Fruit fly (Drosophila melanogaster) whole organism, embryonic: ENCODE results near the gene Ubqn.

ENCODE experiments used
- Atf-2 ChIP-seq: fragments of 200-800 bp; sonication (Bioruptor generic); optimal IDR thresholded peaks from 2 replicates; lab custom pipeline; 2016; ENCODE audit warnings: missing biosample characterization, missing genetic modification characterization
- Atf6 ChIP-seq: fragments of 200-800 bp; sonication (Bioruptor generic); IDR thresholded peaks from 2 replicates; pipeline ENCODE4 v1.3.6; 2022; ENCODE audit warnings: missing biosample characterization, missing genetic modification characterization
- Blimp-1 ChIP-seq: fragments of 200-800 bp; sonication (Bioruptor generic); optimal IDR thresholded peaks from 3 replicates; lab custom pipeline; 2018; ENCODE audit warnings: missing biosample characterization, missing genetic modification characterization, mild to moderate bottlenecking, moderate library complexity, missing genetic modification reagents
- BtbVII ChIP-seq: fragments of 200-800 bp; sonication (Bioruptor generic); optimal IDR thresholded peaks from 3 replicates; lab custom pipeline; 2017; ENCODE audit warnings: missing biosample characterization, mild to moderate bottlenecking, missing genetic modification characterization
- CG10543 ChIP-seq: fragments of 200-800 bp; sonication (Bioruptor generic); optimal IDR thresholded peaks from 3 replicates; lab custom pipeline; 2017; ENCODE audit warnings: missing biosample characterization, mild to moderate bottlenecking, missing genetic modification characterization, moderate library complexity
- CG1233 ChIP-seq: fragments of 200-800 bp; sonication (Bioruptor generic); optimal IDR thresholded peaks from 4 replicates; lab custom pipeline; 2018; ENCODE audit warnings: missing biosample characterization, mild to moderate bottlenecking, missing genetic modification characterization
- CG14014 ChIP-seq: fragments of 200-800 bp; sonication (Bioruptor generic); IDR thresholded peaks from 2 replicates; pipeline ENCODE4 v1.3.6; 2022; ENCODE audit warnings: missing biosample characterization, missing genetic modification characterization
- CG1603 ChIP-seq: fragments of 200-800 bp; sonication (Bioruptor generic); optimal IDR thresholded peaks from 2 replicates; lab custom pipeline; 2019; ENCODE audit warnings: missing biosample characterization, mild to moderate bottlenecking, missing genetic modification characterization, moderate library complexity
- CG16863 ChIP-seq: fragments of 200-800 bp; sonication (Bioruptor generic); optimal IDR thresholded peaks from 3 replicates; lab custom pipeline; 2016; ENCODE audit warnings: missing biosample characterization, missing genetic modification characterization
- CG17568 ChIP-seq: fragments of 200-800 bp; sonication (Bioruptor generic); optimal IDR thresholded peaks from 2 replicates; lab custom pipeline; 2018; ENCODE audit warnings: missing biosample characterization, mild to moderate bottlenecking, missing genetic modification characterization, moderate library complexity
- CG1832 ChIP-seq: fragments of 200-800 bp; sonication (Bioruptor generic); optimal IDR thresholded peaks from 2 replicates; lab custom pipeline; 2017; ENCODE audit warnings: missing biosample characterization, mild to moderate bottlenecking, missing genetic modification characterization, inconsistent platforms
- CG18599 ChIP-seq: fragments of 200-800 bp; sonication (Bioruptor generic); optimal IDR thresholded peaks from 3 replicates; lab custom pipeline; 2017; ENCODE audit warnings: missing biosample characterization, missing genetic modification characterization, mild to moderate bottlenecking, moderate library complexity, missing genetic modification reagents
- CG18764 ChIP-seq: fragments of 200-800 bp; sonication (Bioruptor generic); optimal IDR thresholded peaks from 3 replicates; lab custom pipeline; 2016; ENCODE audit warnings: missing biosample characterization, missing genetic modification characterization
- CG2202 ChIP-seq: fragments of 200-800 bp; sonication (Bioruptor generic); optimal IDR thresholded peaks from 2 replicates; lab custom pipeline; 2018; ENCODE audit warnings: missing biosample characterization, mild to moderate bottlenecking, missing genetic modification characterization
- CG31365 ChIP-seq: fragments of 200-800 bp; sonication (Bioruptor generic); optimal IDR thresholded peaks from 2 replicates; lab custom pipeline; 2018; ENCODE audit warnings: missing biosample characterization, mild to moderate bottlenecking, missing genetic modification characterization
- CG3163 ChIP-seq: fragments of 200-800 bp; sonication (Bioruptor generic); optimal IDR thresholded peaks from 3 replicates; lab custom pipeline; 2016; ENCODE audit warnings: missing biosample characterization, missing genetic modification characterization
- CG3407 ChIP-seq: fragments of 200-800 bp; sonication (Bioruptor generic); optimal IDR thresholded peaks from 2 replicates; lab custom pipeline; 2018; ENCODE audit warnings: missing biosample characterization, mild to moderate bottlenecking, missing genetic modification characterization
- CG43689 ChIP-seq: fragments of 200-800 bp; sonication (Bioruptor generic); IDR thresholded peaks from 2 replicates; pipeline ENCODE4 v1.3.6; 2022; ENCODE audit warnings: missing biosample characterization, missing genetic modification characterization
- CG4424 ChIP-seq: fragments of 200-800 bp; sonication (Bioruptor generic); optimal IDR thresholded peaks from 3 replicates; lab custom pipeline; 2016; ENCODE audit warnings: missing biosample characterization, missing genetic modification characterization
- CG7357 ChIP-seq: fragments of 200-800 bp; sonication (Bioruptor generic); IDR thresholded peaks from 3 replicates; pipeline ENCODE4 v1.3.6; 2022; ENCODE audit warnings: missing biosample characterization, missing genetic modification characterization
- Deaf1 ChIP-seq: fragments of 200-800 bp; optimal IDR thresholded peaks from 3 replicates; lab custom pipeline; 2019; ENCODE audit warnings: missing biosample characterization, mild to moderate bottlenecking, missing genetic modification characterization, moderate library complexity
- ERR ChIP-seq: fragments of 200-800 bp; sonication (Bioruptor generic); optimal IDR thresholded peaks from 2 replicates; lab custom pipeline; 2016; ENCODE audit warnings: missing biosample characterization, missing genetic modification characterization
- Eip74EF ChIP-seq, 2 experiments: fragments of 200-800 bp in 1 of 2; fragments of >200 bp in 1 of 2; sonication (Bioruptor generic) in 1 of 2; optimal IDR thresholded peaks; 2 replicates each; lab custom pipeline; 2017 to 2019; ENCODE audit warnings: missing biosample characterization in 2 of 2, missing genetic modification characterization in 2 of 2, mild to moderate bottlenecking in 1 of 2, moderate library complexity in 1 of 2
- Gug ChIP-seq: fragments of 200-800 bp; sonication (Bioruptor generic); IDR thresholded peaks from 4 replicates; pipeline ENCODE4 v1.3.6; 2022; ENCODE audit warnings: missing biosample characterization, missing genetic modification characterization
- HLHmδ ChIP-seq: fragments of 200-800 bp; sonication (Bioruptor generic); optimal IDR thresholded peaks from 2 replicates; lab custom pipeline; 2018; ENCODE audit warnings: missing biosample characterization, mild to moderate bottlenecking, missing genetic modification characterization, moderate library complexity
- Hr78 ChIP-seq, 2 experiments: fragments of 200-800 bp in 1 of 2; fragments of >200 bp in 1 of 2; sonication (Bioruptor generic) in 1 of 2; optimal IDR thresholded peaks; 2 replicates each; lab custom pipeline; 2017 to 2019; ENCODE audit warnings: missing biosample characterization in 2 of 2, missing genetic modification characterization in 2 of 2, mild to moderate bottlenecking in 1 of 2, moderate library complexity in 1 of 2
- Lhr ChIP-seq: fragments of 200-800 bp; sonication (Bioruptor generic); optimal IDR thresholded peaks from 3 replicates; lab custom pipeline; 2017; ENCODE audit warnings: mild to moderate bottlenecking, missing biosample characterization, missing genetic modification reagents, missing genetic modification characterization
- Usf ChIP-seq: fragments of 200-800 bp; sonication (Bioruptor generic); optimal IDR thresholded peaks from 2 replicates; lab custom pipeline; 2017; ENCODE audit warnings: missing genotype, missing biosample characterization, missing genetic modification characterization
- al ChIP-seq: fragments of 200-800 bp; sonication (Bioruptor generic); IDR thresholded peaks from 2 replicates; pipeline ENCODE4 v1.3.6; 2022; ENCODE audit warnings: missing biosample characterization, missing genetic modification characterization
- bsh ChIP-seq, 2 experiments: fragments of 200-800 bp; sonication (Bioruptor generic); optimal IDR thresholded peaks; 2 replicates each; lab custom pipeline; 2017 to 2018; ENCODE audit warnings: mild to moderate bottlenecking in 2 of 2, missing biosample characterization in 2 of 2, missing genetic modification characterization in 2 of 2, moderate library complexity in 1 of 2
- ci ChIP-seq: fragments of 200-800 bp; sonication (Bioruptor generic); IDR thresholded peaks from 3 replicates; pipeline ENCODE4 v1.3.6; 2022; ENCODE audit warnings: missing biosample characterization, missing genetic modification characterization
- corto ChIP-seq: fragments of 200-800 bp; sonication (Bioruptor generic); optimal IDR thresholded peaks from 2 replicates; lab custom pipeline; 2016; ENCODE audit warnings: missing biosample characterization, mild to moderate bottlenecking, missing genetic modification characterization, moderate library complexity
- emc ChIP-seq: fragments of 200-800 bp; sonication (Bioruptor generic); optimal IDR thresholded peaks from 2 replicates; lab custom pipeline; 2016; ENCODE audit warnings: missing biosample characterization, missing genetic modification characterization
- esg ChIP-seq: fragments of 200-800 bp; sonication (Bioruptor generic); conservative IDR thresholded peaks from 2 replicates; pipeline ENCODE4 v1.3.6; 2022; ENCODE audit warnings: missing biosample characterization, missing genetic modification characterization
- ewg ChIP-seq: fragments of 200-800 bp; sonication (Bioruptor generic); optimal IDR thresholded peaks from 3 replicates; lab custom pipeline; 2017; ENCODE audit warnings: mild to moderate bottlenecking, missing biosample characterization, missing genetic modification reagents, missing genetic modification characterization
- gfzf ChIP-seq: fragments of 200-800 bp; sonication (Bioruptor generic); optimal IDR thresholded peaks from 2 replicates; lab custom pipeline; 2016; ENCODE audit warnings: missing biosample characterization, mild to moderate bottlenecking, missing genetic modification characterization, moderate library complexity
- gro ChIP-seq: fragments of 200-800 bp; sonication (Bioruptor generic); optimal IDR thresholded peaks from 2 replicates; lab custom pipeline; 2016; ENCODE audit warnings: missing biosample characterization, missing genetic modification characterization
- ham ChIP-seq: fragments of 200-800 bp; sonication (Bioruptor generic); IDR thresholded peaks from 2 replicates; pipeline ENCODE4 v1.3.6; 2022; ENCODE audit warnings: missing biosample characterization, missing genetic modification characterization
- insv ChIP-seq, 2 experiments: fragments of 200-800 bp; sonication (Bioruptor generic); optimal IDR thresholded peaks; 3 replicates each; lab custom pipeline; 2016 to 2018; ENCODE audit warnings: missing biosample characterization in 2 of 2, missing genetic modification characterization in 2 of 2
- jing ChIP-seq: fragments of 200-800 bp; sonication (Bioruptor generic); optimal IDR thresholded peaks from 2 replicates; lab custom pipeline; 2018; ENCODE audit warnings: missing biosample characterization, mild to moderate bottlenecking, missing genetic modification characterization
- kay ChIP-seq: fragments of 200-800 bp; sonication (Bioruptor generic); optimal IDR thresholded peaks from 2 replicates; lab custom pipeline; 2016; ENCODE audit warnings: missing biosample characterization, missing genetic modification characterization
- lbe ChIP-seq: fragments of 200-800 bp; sonication (Bioruptor generic); optimal IDR thresholded peaks from 2 replicates; lab custom pipeline; 2016; ENCODE audit warnings: missing biosample characterization, mild to moderate bottlenecking, missing genetic modification characterization
- pan ChIP-seq, 4 experiments: fragments of >200 bp in 3 of 4; fragments of 200-800 bp in 1 of 4; sonication (Bioruptor generic) in 1 of 4; optimal IDR thresholded peaks in 3 of 4; IDR thresholded peaks in 1 of 4; 2 replicates each; pipeline versions ENCODE4 v1.3.6 to Lab custom; 2017 to 2022; ENCODE audit warnings: missing biosample characterization in 2 of 4, missing genetic modification characterization in 2 of 4, mixed read lengths in 1 of 4
- pho ChIP-seq: fragments of 200-800 bp; sonication (Bioruptor generic); optimal IDR thresholded peaks from 2 replicates; lab custom pipeline; 2016; ENCODE audit warnings: missing biosample characterization, missing genetic modification characterization
- prd ChIP-seq, 3 experiments: fragments of >200 bp in 2 of 3; fragments of 200-800 bp in 1 of 3; sonication (Bioruptor generic) in 1 of 3; optimal IDR thresholded peaks in 2 of 3; IDR thresholded peaks in 1 of 3; 2 replicates in 2 of 3; 3 replicates in 1 of 3; pipeline versions ENCODE4 v1.3.6 to Lab custom; 2017 to 2022; ENCODE audit warnings: missing biosample characterization in 1 of 3, missing genetic modification characterization in 1 of 3
- so ChIP-seq: fragments of 200-800 bp; sonication (Bioruptor generic); IDR thresholded peaks from 3 replicates; pipeline ENCODE4 v1.3.6; 2022; ENCODE audit warnings: missing biosample characterization, missing genetic modification characterization
- sr ChIP-seq: fragments of 200-800 bp; sonication (Bioruptor generic); IDR thresholded peaks from 3 replicates; pipeline ENCODE4 v1.3.6; 2022; ENCODE audit warnings: missing biosample characterization, missing genetic modification characterization
- vvl ChIP-seq: fragments of 200-800 bp; sonication (Bioruptor generic); IDR thresholded peaks from 2 replicates; pipeline ENCODE4 v1.3.6; 2022; ENCODE audit warnings: missing biosample characterization, missing genetic modification characterization
- wek ChIP-seq: fragments of 200-800 bp; sonication (Bioruptor generic); optimal IDR thresholded peaks from 3 replicates; lab custom pipeline; 2018; ENCODE audit warnings: missing biosample characterization, mild to moderate bottlenecking, missing genetic modification characterization, moderate library complexity

The Ubqn gene

dm6 chrX:19665684-19666141 is 17.9 kb upstream of the Ubqn start (continued):
- TF ChIP-seq Atf6: peak; percentile 25; the same call in 1 of the 2 replicates
- no peak for TF ChIP-seq gro (GFP tag; lab: Kevin White, UChicago)
- TF ChIP-seq CG3163 (GFP tag; lab: Kevin White, UChicago): no peak
- no peak for TF ChIP-seq gfzf (GFP tag; lab: Kevin White, UChicago)
- TF ChIP-seq CG1832 (GFP tag; lab: Kevin White, UChicago): no peak
- TF ChIP-seq esg (GFP tag; lab: Robert Waterston, UW): no peak; the same call in 1 of the 2 replicates
- TF ChIP-seq Gug (GFP tag; lab: Robert Waterston, UW): peak; percentile 89
- TF ChIP-seq corto (GFP tag; lab: Kevin White, UChicago): no peak
- TF ChIP-seq CG1603: peak; percentile 15
- TF ChIP-seq ci (GFP tag; lab: Robert Waterston, UW): peak; percentile 60
- no peak for TF ChIP-seq CG31365 (tag; lab: Kevin White, UChicago)
- TF ChIP-seq al (GFP tag; lab: Robert Waterston, UW): peak; percentile 56
- no peak for TF ChIP-seq kay (GFP tag; lab: Kevin White, UChicago)
- peak; percentile 59; the same call in 1 of the 2 replicates for TF ChIP-seq vvl
- TF ChIP-seq Atf-2 (GFP tag; lab: Kevin White, UChicago): no peak
- no peak for TF ChIP-seq CG2202 (tag; lab: Kevin White, UChicago)
- no peak for TF ChIP-seq Lhr (GFP tag; lab: Kevin White, UChicago)
- peak; percentile 25 for TF ChIP-seq CG18599 (GFP tag; lab: Kevin White, UChicago)
- no peak for TF ChIP-seq CG10543 (GFP tag; lab: Kevin White, UChicago)
- no peak for TF ChIP-seq CG3407 (GFP tag; lab: Kevin White, UChicago)
- no peak for TF ChIP-seq BtbVII (GFP tag; lab: Kevin White, UChicago)
- no peak for TF ChIP-seq wek (GFP tag; lab: Kevin White, UChicago)
- no peak for TF ChIP-seq CG43689 (GFP tag; lab: Robert Waterston, UW)
- no peak for TF ChIP-seq Eip74EF (GFP tag; optimal IDR thresholded peaks at IDR 0.05; lab: Kevin White, UChicago)
- no peak for TF ChIP-seq prd (optimal IDR thresholded peaks at IDR 0.05; lab: Kevin White, UChicago)
- peak; percentile 78 for TF ChIP-seq prd (GFP tag; IDR thresholded peaks at IDR 0.05; lab: Robert Waterston, UW)
- no peak for TF ChIP-seq sr (GFP tag; lab: Robert Waterston, UW)
- no peak for TF ChIP-seq so
- no peak for TF ChIP-seq bsh (GFP tag; optimal IDR thresholded peaks at IDR 0.05; lab: Kevin White, UChicago)
- no peak for TF ChIP-seq pan (optimal IDR thresholded peaks at IDR 0.05; lab: Kevin White, UChicago)
- peak in 1 of 2 experiments; percentile 51 for TF ChIP-seq pan (GFP tag; optimal IDR thresholded peaks at IDR 0.05 in 1 of 2, IDR thresholded peaks at IDR 0.05 in 1 of 2)
- TF ChIP-seq ham (GFP tag; lab: Robert Waterston, UW): no peak
- TF ChIP-seq Blimp-1 (GFP tag; lab: Kevin White, UChicago): peak; percentile 10
- no peak for TF ChIP-seq CG17568 (GFP tag; lab: Kevin White, UChicago)
- no peak for TF ChIP-seq Usf (GFP tag; lab: Kevin White, UChicago)
- no peak for TF ChIP-seq HLHmδ (GFP tag; lab: Kevin White, UChicago)
- no peak for TF ChIP-seq emc (GFP tag; lab: Kevin White, UChicago)
- no peak for TF ChIP-seq pho (GFP tag; lab: Kevin White, UChicago)
- TF ChIP-seq CG7357: no peak
- TF ChIP-seq lbe: no peak
- TF ChIP-seq Deaf1: peak; percentile 43
- TF ChIP-seq ewg (GFP tag; lab: Kevin White, UChicago): no peak
- TF ChIP-seq CG4424 (GFP tag; lab: Kevin White, UChicago): no peak
- TF ChIP-seq ERR: no peak
- peak; percentile 57 for TF ChIP-seq CG14014 (GFP tag; lab: Robert Waterston, UW)
- TF ChIP-seq Hr78 (GFP tag; optimal IDR thresholded peaks at IDR 0.05; lab: Kevin White, UChicago): peak in 1 of 2 experiments; percentile 2
- no peak for TF ChIP-seq jing (GFP tag; lab: Kevin White, UChicago)
- TF ChIP-seq CG1233 (GFP tag; lab: Kevin White, UChicago): no peak
- no peak for TF ChIP-seq insv (GFP tag; optimal IDR thresholded peaks at IDR 0.05; lab: Kevin White, UChicago)
- peak; percentile 20 for TF ChIP-seq CG16863 (GFP tag; lab: Kevin White, UChicago)
- TF ChIP-seq CG18764: no peak
